Worm (Caenorhabditis elegans): ENCODE data around the gene srx-74.

ce11 chrV:4676812-4677211 is 14.5 kb upstream of the srx-74 start:
- TF ChIP-seq him-1 (tag; optimal IDR thresholded peaks at IDR 0.05): no peak
- TF ChIP-seq W03F9.2 (tag; optimal IDR thresholded peaks at IDR 0.05): no peak
